Worm (Caenorhabditis elegans) whole organism, mixed stage, embryonic: ENCODE measurements around the gene ttr-29.

Source experiments
- M03D4.4 ChIP-seq: sonication (generic microtip); optimal IDR thresholded peaks from 2 replicates; lab custom pipeline; 2017; ENCODE audit warnings: mild to moderate bottlenecking, missing genetic modification characterization, missing compliant biosample characterization
- bed-3 ChIP-seq: fragments of 200-800 bp; sonication (Bioruptor generic); optimal IDR thresholded peaks from 3 replicates; lab custom pipeline; 2018; ENCODE audit warnings: mild to moderate bottlenecking, missing genetic modification characterization, moderate library complexity, missing compliant biosample characterization
- blmp-1 ChIP-seq: fragments of 150-350 bp; optimal IDR thresholded peaks from 2 replicates; lab custom pipeline; 2014; ENCODE audit warnings: missing biosample characterization, missing genetic modification characterization
- ceh-43 ChIP-seq: fragments of 200-800 bp; sonication (Bioruptor generic); optimal IDR thresholded peaks from 2 replicates; lab custom pipeline; 2018; ENCODE audit warnings: mild to moderate bottlenecking, missing genetic modification characterization, moderate library complexity, missing compliant biosample characterization
- ceh-83 ChIP-seq: fragments of 200-800 bp; sonication (Bioruptor generic); optimal IDR thresholded peaks from 2 replicates; lab custom pipeline; 2018; ENCODE audit warnings: mild to moderate bottlenecking, missing genetic modification characterization, missing compliant biosample characterization
- ces-1 ChIP-seq: fragments of 150-350 bp; optimal IDR thresholded peaks from 2 replicates; lab custom pipeline; 2014; ENCODE audit warnings: missing biosample characterization, missing genetic modification reagents, missing genetic modification characterization
- drap-1 ChIP-seq: fragments of 200-800 bp; sonication (Bioruptor generic); optimal IDR thresholded peaks from 3 replicates; lab custom pipeline; 2018; ENCODE audit warnings: mild to moderate bottlenecking, missing genetic modification characterization, missing compliant biosample characterization
- elt-1 ChIP-seq: sonication (generic microtip); optimal IDR thresholded peaks from 2 replicates; lab custom pipeline; 2017; ENCODE audit warnings: missing genetic modification characterization, mild to moderate bottlenecking, missing compliant biosample characterization, antibody characterized with exemption, moderate library complexity, borderline replicate concordance; ENCODE audit not compliant: insufficient read depth
- elt-3 ChIP-seq: fragments of 150-350 bp; optimal IDR thresholded peaks from 2 replicates; lab custom pipeline; 2014; ENCODE audit warnings: missing biosample characterization, missing genetic modification characterization
- flh-1 ChIP-seq: fragments of 200-800 bp; sonication (Bioruptor generic); optimal IDR thresholded peaks from 2 replicates; lab custom pipeline; 2018; ENCODE audit warnings: mild to moderate bottlenecking, missing genetic modification characterization, moderate library complexity, missing compliant biosample characterization
- ham-2 ChIP-seq: fragments of 200-800 bp; sonication (Bioruptor generic); optimal IDR thresholded peaks from 2 replicates; lab custom pipeline; 2018; ENCODE audit warnings: mild to moderate bottlenecking, missing genetic modification characterization, missing compliant biosample characterization
- hlh-1 ChIP-seq: fragments of 150-350 bp; optimal IDR thresholded peaks from 2 replicates; lab custom pipeline; 2014; ENCODE audit warnings: missing biosample characterization, missing genetic modification reagents, missing genetic modification characterization
- lin-13 ChIP-seq: fragments of 150-350 bp; optimal IDR thresholded peaks from 2 replicates; lab custom pipeline; 2014; ENCODE audit warnings: missing biosample characterization, missing genetic modification characterization
- lin-32 ChIP-seq: fragments of 200-800 bp; sonication (Bioruptor generic); optimal IDR thresholded peaks from 2 replicates; lab custom pipeline; 2018; ENCODE audit warnings: mild to moderate bottlenecking, missing genetic modification characterization, missing compliant biosample characterization
- lsy-2 ChIP-seq: fragments of 150-350 bp; optimal IDR thresholded peaks from 2 replicates; lab custom pipeline; 2014; ENCODE audit warnings: missing biosample characterization, missing genetic modification characterization
- mab-5 ChIP-seq: fragments of 150-350 bp; optimal IDR thresholded peaks from 2 replicates; lab custom pipeline; 2014; ENCODE audit warnings: missing biosample characterization, missing genetic modification characterization
- mls-2 ChIP-seq: sonication (generic microtip); optimal IDR thresholded peaks from 2 replicates; lab custom pipeline; 2016; ENCODE audit warnings: mild to moderate bottlenecking, missing genetic modification characterization, moderate library complexity, missing compliant biosample characterization
- nhr-12 ChIP-seq: fragments of 150-350 bp; optimal IDR thresholded peaks from 2 replicates; lab custom pipeline; 2014; ENCODE audit warnings: missing biosample characterization, missing genetic modification characterization
- nhr-2 ChIP-seq: fragments of 150-350 bp; optimal IDR thresholded peaks from 2 replicates; lab custom pipeline; 2014; ENCODE audit warnings: missing biosample characterization, missing genetic modification characterization
- nhr-237 ChIP-seq: fragments of 150-350 bp; optimal IDR thresholded peaks from 2 replicates; lab custom pipeline; 2014; ENCODE audit warnings: missing biosample characterization, missing genetic modification characterization
- nhr-28 ChIP-seq: fragments of 150-350 bp; optimal IDR thresholded peaks from 2 replicates; lab custom pipeline; 2014; ENCODE audit warnings: missing biosample characterization, missing genetic modification characterization
- nhr-76 ChIP-seq: sonication (generic microtip); optimal IDR thresholded peaks from 2 replicates; lab custom pipeline; 2017; ENCODE audit warnings: missing biosample characterization, missing genetic modification characterization
- pha-4 ChIP-seq: fragments of 150-350 bp; optimal IDR thresholded peaks from 2 replicates; lab custom pipeline; 2018; ENCODE audit warnings: missing biosample characterization, missing genetic modification reagents, missing genetic modification characterization
- sem-2 ChIP-seq: fragments of 200-800 bp; sonication (Bioruptor generic); optimal IDR thresholded peaks from 2 replicates; lab custom pipeline; 2018; ENCODE audit warnings: mild to moderate bottlenecking, missing genetic modification characterization, missing compliant biosample characterization
- snpc-4 ChIP-seq: fragments of 150-350 bp; optimal IDR thresholded peaks from 2 replicates; lab custom pipeline; 2014; ENCODE audit warnings: missing biosample characterization, missing genetic modification characterization
- tbx-8 ChIP-seq: fragments of 200-800 bp; sonication (Bioruptor generic); optimal IDR thresholded peaks from 2 replicates; lab custom pipeline; 2018; ENCODE audit warnings: mild to moderate bottlenecking, missing genetic modification characterization, moderate library complexity, missing compliant biosample characterization
- unc-120 ChIP-seq: sonication (generic microtip); optimal IDR thresholded peaks from 2 replicates; lab custom pipeline; 2017; ENCODE audit warnings: missing genetic modification characterization, missing compliant biosample characterization; ENCODE audit not compliant: poor library complexity, severe bottlenecking
- unc-39 ChIP-seq: fragments of 150-350 bp; optimal IDR thresholded peaks from 2 replicates; lab custom pipeline; 2014; ENCODE audit warnings: missing biosample characterization, missing genetic modification characterization
- zip-8 ChIP-seq: fragments of 150-350 bp; optimal IDR thresholded peaks from 2 replicates; lab custom pipeline; 2014; ENCODE audit warnings: missing biosample characterization, missing genetic modification characterization
- ztf-11 ChIP-seq: fragments of 150-350 bp; optimal IDR thresholded peaks from 2 replicates; lab custom pipeline; 2014; ENCODE audit warnings: missing biosample characterization, missing genetic modification characterization

The ttr-29 gene

ce11 chrV:12941797-12942474 lies 35.3 kb upstream of the ttr-29 start, which contains the start of gene T16G1.4:
Gene T16G1.4 (minus strand): TSS chrV:12941847.
- TF ChIP-seq blmp-1: no peak
- TF ChIP-seq M03D4.4: no peak
- TF ChIP-seq ham-2: no peak
- TF ChIP-seq snpc-4: no peak
- no peak for TF ChIP-seq nhr-237
- TF ChIP-seq nhr-2 (tag; lab: Kevin White, UChicago): no peak
- TF ChIP-seq elt-1 (tag; lab: Kevin White, UChicago): no peak
- no peak for TF ChIP-seq lsy-2

- no peak for TF ChIP-seq lsy-2
- TF ChIP-seq zip-8 (tag; lab: Kevin White, UChicago): peak; percentile 39
- no peak for TF ChIP-seq unc-120 (tag; lab: Kevin White, UChicago)
Observed at ce11 chrV:12939434-12939833, 32.8 kb upstream of the ttr-29 start, which contains the start of gene T16G1.5. Gene T16G1.5 (minus strand): TSS chrV:12939552.

ce11 chrV:12937098-12937497 lies 30.5 kb upstream of the ttr-29 start, which contains the start of gene T16G1.6:
Gene T16G1.6 (minus strand): TSS chrV:12937174.
- no peak for TF ChIP-seq mab-5 (tag; lab: Kevin White, UChicago)
- no peak for TF ChIP-seq elt-3
- no peak for TF ChIP-seq hlh-1 (tag; lab: Kevin White, UChicago)
- no peak for TF ChIP-seq nhr-28
- no peak for TF ChIP-seq flh-1
- TF ChIP-seq lsy-2: no peak
- no peak for TF ChIP-seq lin-13 (tag; lab: Kevin White, UChicago)
- TF ChIP-seq ham-2: no peak
- no peak for TF ChIP-seq M03D4.4
- no peak for TF ChIP-seq mls-2
- TF ChIP-seq ceh-43 (GFP tag; lab: Kevin White, UChicago): no peak
- no peak for TF ChIP-seq blmp-1
- TF ChIP-seq, all 35 proteins: peak for 0

ce11 chrV:12934976-12935375 lies 28.3 kb upstream of the ttr-29 start, which contains the start of gene T16G1.7:
Gene T16G1.7 (minus strand): TSS chrV:12935112.
- TF ChIP-seq lsy-2: no peak
- TF ChIP-seq nhr-76 (tag; lab: Kevin White, UChicago): no peak
- no peak for TF ChIP-seq nhr-12 (tag; lab: Kevin White, UChicago)
- no peak for TF ChIP-seq bed-3 (GFP tag; lab: Kevin White, UChicago)
- no peak for TF ChIP-seq mab-5 (tag; lab: Kevin White, UChicago)
- no peak for TF ChIP-seq sem-2 (GFP tag; lab: Kevin White, UChicago)
- no peak for TF ChIP-seq ceh-43 (GFP tag; lab: Kevin White, UChicago)
- no peak for TF ChIP-seq nhr-28
- no peak for TF ChIP-seq unc-39 (tag; lab: Kevin White, UChicago)
- no peak for TF ChIP-seq ceh-83 (GFP tag; lab: Kevin White, UChicago)

- TF ChIP-seq nhr-237: no peak
- no peak for TF ChIP-seq ces-1 (GFP tag; lab: Kevin White, UChicago)
- TF ChIP-seq lsy-2: no peak
- TF ChIP-seq lin-13 (tag; lab: Kevin White, UChicago): no peak
- no peak for TF ChIP-seq ztf-11 (tag; lab: Kevin White, UChicago)
- TF ChIP-seq mab-5 (tag; lab: Kevin White, UChicago): no peak
- no peak for TF ChIP-seq flh-1
- no peak for TF ChIP-seq M03D4.4
- no peak for TF ChIP-seq zip-8 (tag; lab: Kevin White, UChicago)
- no peak for TF ChIP-seq tbx-8
- TF ChIP-seq unc-120 (tag; lab: Kevin White, UChicago): no peak
- no peak for TF ChIP-seq nhr-28
- no peak for TF ChIP-seq snpc-4
- no peak for TF ChIP-seq ceh-43 (GFP tag; lab: Kevin White, UChicago)
- TF ChIP-seq elt-1 (tag; lab: Kevin White, UChicago): no peak
- no peak for TF ChIP-seq nhr-2 (tag; lab: Kevin White, UChicago)
- no peak for TF ChIP-seq pha-4
- no peak for TF ChIP-seq nhr-76 (tag; lab: Kevin White, UChicago)
- no peak for TF ChIP-seq lin-32 (GFP tag; lab: Kevin White, UChicago)
- TF ChIP-seq drap-1: no peak
Observed at ce11 chrV:12933654-12934053, 27.0 kb upstream of the ttr-29 start.
